Worm (Caenorhabditis elegans): ENCODE measurements around the gene F55B11.3.

- no peak for TF ChIP-seq nhr-90 (tag; optimal IDR thresholded peaks at IDR 0.05)
- TF ChIP-seq unc-130 (GFP tag; optimal IDR thresholded peaks at IDR 0.05): no peak
- TF ChIP-seq hlh-26 (GFP tag; conservative IDR thresholded peaks at IDR 0.05): no peak
- TF ChIP-seq snpc-4 (GFP tag; optimal IDR thresholded peaks at IDR 0.05): no peak
- TF ChIP-seq snpc-4 (tag; optimal IDR thresholded peaks at IDR 0.05): peak in 1 of 4 experiments; percentile 76
- TF ChIP-seq F23B12.7 (tag; optimal IDR thresholded peaks at IDR 0.05; ENCODE audit: insufficient read depth): no peak
- no peak for TF ChIP-seq unc-62 (GFP tag; optimal IDR thresholded peaks at IDR 0.05)
- no peak for TF ChIP-seq ama-1 (optimal IDR thresholded peaks at IDR 0.05)
- TF ChIP-seq ama-1 (GFP tag; optimal IDR thresholded peaks at IDR 0.05): no peak
- TF ChIP-seq bed-1 (GFP tag; IDR thresholded peaks at IDR 0.05): no peak
- no peak for TF ChIP-seq Y67H2A.10 (GFP tag; conservative IDR thresholded peaks at IDR 0.05)
- no peak for TF ChIP-seq K11D2.4 (GFP tag; IDR thresholded peaks at IDR 0.05)
- TF ChIP-seq F37B4.10 (GFP tag; IDR thresholded peaks at IDR 0.05): no peak
- TF ChIP-seq pha-4 (tag; optimal IDR thresholded peaks at IDR 0.05): no peak
- no peak for TF ChIP-seq chd-7 (tag; optimal IDR thresholded peaks at IDR 0.05)
Observed at ce11 chrIV:14469013-14469412, 44.5 kb downstream of the F55B11.3 start.

All from whole organism, young adult.